Worm (Caenorhabditis elegans) whole organism, young adult: ENCODE data around the gene unc-7.

Source experiments
- attf-5 ChIP-seq: fragments of 200-800 bp; sonication (Bioruptor generic); optimal IDR thresholded peaks from 2 replicates; lab custom pipeline; 2018; ENCODE audit warnings: mild to moderate bottlenecking, missing genetic modification characterization, missing compliant biosample characterization
- dpl-1 ChIP-seq: fragments of 150-350 bp; optimal IDR thresholded peaks from 2 replicates; lab custom pipeline; 2014; ENCODE audit warnings: missing biosample characterization, missing genetic modification reagents, missing genetic modification characterization
- hsf-1 ChIP-seq: fragments of 200-800 bp; sonication (Bioruptor generic); IDR thresholded peaks from 2 replicates; pipeline ENCODE4 v1.3.6; 2022; ENCODE audit warnings: missing genetic modification reagents, missing genetic modification characterization, missing compliant biosample characterization
- lsy-27 ChIP-seq: sonication (generic microtip); optimal IDR thresholded peaks from 2 replicates; lab custom pipeline; 2017; ENCODE audit warnings: missing genetic modification characterization, mild to moderate bottlenecking, missing compliant biosample characterization, antibody characterized with exemption, missing genotype, borderline replicate concordance; ENCODE audit not compliant: insufficient read depth
- madf-3 ChIP-seq: fragments of 200-800 bp; sonication (Bioruptor generic); IDR thresholded peaks from 2 replicates; pipeline ENCODE4 v1.3.6; 2022; ENCODE audit warnings: missing genetic modification reagents, missing genetic modification characterization, missing compliant biosample characterization
- madf-8 ChIP-seq: fragments of 200-800 bp; sonication (Bioruptor generic); conservative IDR thresholded peaks from 2 replicates; pipeline ENCODE4 v1.3.6; 2022; ENCODE audit warnings: missing genetic modification reagents, missing genetic modification characterization, missing compliant biosample characterization
- nfya-1 ChIP-seq: sonication (generic microtip); optimal IDR thresholded peaks from 2 replicates; lab custom pipeline; 2017; ENCODE audit warnings: antibody characterized with exemption, missing compliant biosample characterization, missing genetic modification characterization, borderline replicate concordance; ENCODE audit not compliant: insufficient read depth
- nfyb-1 ChIP-seq: fragments of 200-800 bp; sonication (Bioruptor generic); IDR thresholded peaks from 2 replicates; pipeline ENCODE4 v1.3.6; 2022; ENCODE audit warnings: missing genetic modification reagents, missing genetic modification characterization, missing compliant biosample characterization
- pbrm-1 ChIP-seq: fragments of 200-800 bp; sonication (Bioruptor generic); IDR thresholded peaks from 2 replicates; pipeline ENCODE4 v1.3.6; 2022; ENCODE audit warnings: missing genetic modification reagents, missing genetic modification characterization, missing compliant biosample characterization
- snpc-4 ChIP-seq, 5 experiments: fragments of 150-350 bp in 1 of 5; sonication (generic microtip) in 4 of 5; optimal IDR thresholded peaks; 2 replicates each; lab custom pipeline; 2014 to 2018; ENCODE audit warnings: missing genetic modification characterization in 5 of 5, missing biosample characterization in 3 of 5, antibody characterized with exemption in 2 of 5, mild to moderate bottlenecking in 2 of 5, missing compliant biosample characterization in 2 of 5, missing genotype in 2 of 5, moderate library complexity in 2 of 5, missing genetic modification reagents in 1 of 5
- tbp1 ChIP-seq: fragments of 200-800 bp; sonication (Bioruptor generic); optimal IDR thresholded peaks from 2 replicates; lab custom pipeline; 2018; ENCODE audit warnings: mild to moderate bottlenecking, missing genetic modification characterization, missing compliant biosample characterization
- tbx-9 ChIP-seq: sonication (generic microtip); optimal IDR thresholded peaks from 2 replicates; lab custom pipeline; 2016; ENCODE audit warnings: borderline replicate concordance, missing genetic modification characterization, inconsistent platforms, missing compliant biosample characterization
- unc-130 ChIP-seq: sonication (generic microtip); optimal IDR thresholded peaks from 2 replicates; lab custom pipeline; 2016; ENCODE audit warnings: missing genetic modification reagents, missing genetic modification characterization, missing compliant biosample characterization
- unc-62 ChIP-seq: fragments of 150-350 bp; optimal IDR thresholded peaks from 2 replicates; lab custom pipeline; 2014; ENCODE audit warnings: missing biosample characterization, missing genetic modification reagents, missing genetic modification characterization

ce11 chrX:15159362-15159761, 11.8 kb upstream of the unc-7 start:
- no peak for TF ChIP-seq unc-62
- TF ChIP-seq unc-130 (GFP tag; lab: Kevin White, UChicago): no peak
- no peak for TF ChIP-seq lsy-27 (tag; lab: Kevin White, UChicago)
- TF ChIP-seq nfya-1 (tag; lab: Kevin White, UChicago): no peak
- no peak for TF ChIP-seq pbrm-1 (GFP tag; lab: Robert Waterston, UW)
- TF ChIP-seq dpl-1 (GFP tag; lab: Kevin White, UChicago): no peak
- no peak for TF ChIP-seq madf-3 (GFP tag; lab: Robert Waterston, UW)
- TF ChIP-seq snpc-4 (GFP tag; optimal IDR thresholded peaks at IDR 0.05; lab: Kevin White, UChicago): no peak
- TF ChIP-seq snpc-4 (tag; optimal IDR thresholded peaks at IDR 0.05; lab: Kevin White, UChicago): peak in 2 of 4 experiments; percentile 79 to 87
- no peak for TF ChIP-seq madf-8 (GFP tag; lab: Robert Waterston, UW)
- TF ChIP-seq hsf-1: no peak
- no peak for TF ChIP-seq nfyb-1 (GFP tag; lab: Robert Waterston, UW)
- no peak for TF ChIP-seq tbp1 (GFP tag; lab: Kevin White, UChicago)
- no peak for TF ChIP-seq tbx-9 (tag; lab: Kevin White, UChicago)
- no peak for TF ChIP-seq attf-5
